In genomic region chr3R:9013765-9014380, dm6 we compare ENCODE assay signal across 5 fruit fly cellular contexts.
TF ChIP-seq lines count a peak whose summit lies in the region.

No protein-coding gene starts in this region.

- peak; percentile 49 for TF ChIP-seq CTCF in whole organism, embryonic (GFP tag; optimal IDR thresholded peaks at IDR 0.05; lab: Kevin White, UChicago)

TF ChIP-seq in whole organism, adult, 20 proteins besides CTCF, POLR2A, EP300 and RAD21 (continues in another document):
- TF ChIP-seq CG11617 (GFP tag; optimal IDR thresholded peaks at IDR 0.05; lab: Kevin White, UChicago): peak; percentile 82
- TF ChIP-seq pad (GFP tag; optimal IDR thresholded peaks at IDR 0.05; lab: Kevin White, UChicago): peak; percentile 93
- TF ChIP-seq Hr96 (GFP tag; optimal IDR thresholded peaks at IDR 0.05; lab: Kevin White, UChicago): no peak
- peak; percentile 50 for TF ChIP-seq CG7045 (GFP tag; optimal IDR thresholded peaks at IDR 0.05; lab: Kevin White, UChicago)
- peak; percentile 62 for TF ChIP-seq tj (GFP tag; optimal IDR thresholded peaks at IDR 0.05; lab: Kevin White, UChicago)
- TF ChIP-seq CG5204 (GFP tag; optimal IDR thresholded peaks at IDR 0.05; lab: Kevin White, UChicago): no peak
- TF ChIP-seq Mnt (GFP tag; optimal IDR thresholded peaks at IDR 0.05; lab: Kevin White, UChicago): peak; percentile 84
- no peak for TF ChIP-seq toe (GFP tag; optimal IDR thresholded peaks at IDR 0.05; lab: Kevin White, UChicago)
- TF ChIP-seq Crg-1 (GFP tag; optimal IDR thresholded peaks at IDR 0.05; lab: Kevin White, UChicago): peak; percentile 76
- peak; percentile 49 for TF ChIP-seq CG7101 (tag; optimal IDR thresholded peaks at IDR 0.05; lab: Kevin White, UChicago)
- peak; percentile 43 for TF ChIP-seq CG14711 (tag; optimal IDR thresholded peaks at IDR 0.05; lab: Kevin White, UChicago)
- no peak for TF ChIP-seq kay (GFP tag; lab: Kevin White, UChicago; ENCODE audit: borderline replicate concordance)
- TF ChIP-seq cnc (optimal IDR thresholded peaks at IDR 0.05; lab: Kevin White, UChicago): no peak
- TF ChIP-seq CG1620 (GFP tag; optimal IDR thresholded peaks at IDR 0.05; lab: Kevin White, UChicago): peak; percentile 61
- peak; percentile 74 for TF ChIP-seq cic (GFP tag; optimal IDR thresholded peaks at IDR 0.05; lab: Kevin White, UChicago)
- TF ChIP-seq Clk (GFP tag; optimal IDR thresholded peaks at IDR 0.05; lab: Kevin White, UChicago): peak; percentile 61
- peak; percentile 55 for TF ChIP-seq CG33017 (tag; optimal IDR thresholded peaks at IDR 0.05; lab: Kevin White, UChicago)
- peak; percentile 71 for TF ChIP-seq bab1 (GFP tag; optimal IDR thresholded peaks at IDR 0.05; lab: Kevin White, UChicago)

TF ChIP-seq in whole organism, embryonic, 481 proteins besides CTCF, POLR2A, EP300 and RAD21 (continues in another document):
- TF ChIP-seq CG4404 (GFP tag; IDR thresholded peaks at IDR 0.05; lab: Robert Waterston, UW) (0 out of 2 replicates have a peak, but pooled peaks have one; percentile 17), her (GFP tag; optimal IDR thresholded peaks at IDR 0.05; lab: Kevin White, UChicago) (peak; percentile 19), CG10979 (tag; optimal IDR thresholded peaks at IDR 0.05; lab: Kevin White, UChicago) (peak; percentile 19), zfh2 (GFP tag; optimal IDR thresholded peaks at IDR 0.05; lab: Kevin White, UChicago) (peak; percentile 55), BtbVII (GFP tag; optimal IDR thresholded peaks at IDR 0.05; lab: Kevin White, UChicago) (peak; percentile 8), onecut (GFP tag; IDR thresholded peaks at IDR 0.05; lab: Robert Waterston, UW) (peak; percentile 39; the same call in 1 of the 2 replicates), CG3995 (GFP tag; optimal IDR thresholded peaks at IDR 0.05; lab: Kevin White, UChicago) (peak; percentile 33), Xbp1 (GFP tag; optimal IDR thresholded peaks at IDR 0.05; lab: Kevin White, UChicago) (peak; percentile 62), Mad (GFP tag; optimal IDR thresholded peaks at IDR 0.05; lab: Kevin White, UChicago) (peak; percentile 66), GATAe (GFP tag; conservative IDR thresholded peaks at IDR 0.05; lab: Robert Waterston, UW) (no peak), ranshi (GFP tag; IDR thresholded peaks at IDR 0.05; lab: Robert Waterston, UW) (peak; percentile 29; the same call in 1 of the 2 replicates), CkIIα-i1 (GFP tag; IDR thresholded peaks at IDR 0.05; lab: Robert Waterston, UW) (no peak), CG7963 (GFP tag; IDR thresholded peaks at IDR 0.05; lab: Robert Waterston, UW; ENCODE audit: partially characterized antibody) (no peak), Ets97D (GFP tag; optimal IDR thresholded peaks at IDR 0.05; lab: Kevin White, UChicago) (peak; percentile 45), Adf1 (GFP tag; IDR thresholded peaks at IDR 0.05; lab: Robert Waterston, UW) (peak; percentile 42; the same call in 1 of the 2 replicates), odd (GFP tag; optimal IDR thresholded peaks at IDR 0.05; lab: Kevin White, UChicago) (no peak), CG10654 (GFP tag; optimal IDR thresholded peaks at IDR 0.05; lab: Kevin White, UChicago) (peak; percentile 10), Sox102F (GFP tag; optimal IDR thresholded peaks at IDR 0.05; lab: Kevin White, UChicago) (no peak)

TF ChIP-seq in whole organism, prepupa, 60 proteins besides CTCF, POLR2A, EP300 and RAD21 (continues in another document):
- TF ChIP-seq cyc (GFP tag; optimal IDR thresholded peaks at IDR 0.05; lab: Kevin White, UChicago) (peak; percentile 55), Smox (GFP tag; optimal IDR thresholded peaks at IDR 0.05; lab: Kevin White, UChicago) (no peak), CG6276 (GFP tag; optimal IDR thresholded peaks at IDR 0.05; lab: Kevin White, UChicago) (no peak), CG10669 (GFP tag; optimal IDR thresholded peaks at IDR 0.05; lab: Kevin White, UChicago) (no peak), pdm3 (GFP tag; optimal IDR thresholded peaks at IDR 0.05; lab: Kevin White, UChicago) (no peak), Hr4 (GFP tag; optimal IDR thresholded peaks at IDR 0.05; lab: Kevin White, UChicago) (no peak), CG3919 (GFP tag; optimal IDR thresholded peaks at IDR 0.05; lab: Kevin White, UChicago) (no peak), CG11294 (GFP tag; IDR thresholded peaks at IDR 0.05; lab: Robert Waterston, UW) (no peak), CG34406 (GFP tag; optimal IDR thresholded peaks at IDR 0.05; lab: Kevin White, UChicago) (no peak), eg (GFP tag; IDR thresholded peaks at IDR 0.05; lab: Robert Waterston, UW) (peak; percentile 60), Blimp-1 (GFP tag; optimal IDR thresholded peaks at IDR 0.05; lab: Kevin White, UChicago) (no peak), CG6854 (GFP tag; optimal IDR thresholded peaks at IDR 0.05; lab: Kevin White, UChicago) (no peak), ss (GFP tag; optimal IDR thresholded peaks at IDR 0.05; lab: Kevin White, UChicago) (peak in 1 of 2 experiments; percentile 59), fd59A (GFP tag; optimal IDR thresholded peaks at IDR 0.05; lab: Kevin White, UChicago) (no peak), dac (GFP tag; optimal IDR thresholded peaks at IDR 0.05; lab: Kevin White, UChicago) (peak; percentile 37), CG8319 (GFP tag; optimal IDR thresholded peaks at IDR 0.05; lab: Kevin White, UChicago) (no peak), CG31627 (GFP tag; optimal IDR thresholded peaks at IDR 0.05; lab: Kevin White, UChicago) (peak; percentile 75), Lpt (GFP tag; optimal IDR thresholded peaks at IDR 0.05; lab: Kevin White, UChicago) (peak; percentile 54), lz (GFP tag; optimal IDR thresholded peaks at IDR 0.05; lab: Kevin White, UChicago) (peak; percentile 68), Eip75B (GFP tag; optimal IDR thresholded peaks at IDR 0.05; lab: Kevin White, UChicago) (no peak)

TF ChIP-seq in whole organism, pupa, 21 proteins besides CTCF, POLR2A, EP300 and RAD21:
- peak; percentile 28 for TF ChIP-seq EcR (GFP tag; optimal IDR thresholded peaks at IDR 0.05; lab: Kevin White, UChicago)
- TF ChIP-seq CG34367 (tag; optimal IDR thresholded peaks at IDR 0.05; lab: Kevin White, UChicago): no peak
- TF ChIP-seq CG17806 (tag; optimal IDR thresholded peaks at IDR 0.05; lab: Kevin White, UChicago): peak; percentile 7
- TF ChIP-seq CG15710 (tag; optimal IDR thresholded peaks at IDR 0.05; lab: Kevin White, UChicago): peak; percentile 15
- no peak for TF ChIP-seq D1 (tag; optimal IDR thresholded peaks at IDR 0.05; lab: Kevin White, UChicago)
- 0 out of 3 replicates have a peak, but pooled peaks have one; percentile 29 for TF ChIP-seq CG4496 (GFP tag; IDR thresholded peaks at IDR 0.05; lab: Robert Waterston, UW)
- peak; percentile 38; the same call in 1 of the 2 replicates for TF ChIP-seq CG32121 (GFP tag; IDR thresholded peaks at IDR 0.05; lab: Robert Waterston, UW)
- TF ChIP-seq fd96Ca (GFP tag; IDR thresholded peaks at IDR 0.05; lab: Robert Waterston, UW): 0 out of 3 replicates have a peak, but pooled peaks have one; percentile 29
- TF ChIP-seq Snoo (tag; optimal IDR thresholded peaks at IDR 0.05; lab: Kevin White, UChicago): peak; percentile 42
- TF ChIP-seq CG10348 (GFP tag; IDR thresholded peaks at IDR 0.05; lab: Robert Waterston, UW): no peak
- peak; percentile 53 for TF ChIP-seq CG8159 (tag; optimal IDR thresholded peaks at IDR 0.05; lab: Kevin White, UChicago)
- TF ChIP-seq rn (GFP tag; IDR thresholded peaks at IDR 0.05; lab: Robert Waterston, UW): 0 out of 2 replicates have a peak, but pooled peaks have one; percentile 16
- no peak for TF ChIP-seq Pif1A (GFP tag; optimal IDR thresholded peaks at IDR 0.05; lab: Kevin White, UChicago)

TF ChIP-seq in whole organism, wandering third instar larva, 38 proteins besides CTCF, POLR2A, EP300 and RAD21 (continues in another document):
- TF ChIP-seq sv (GFP tag; optimal IDR thresholded peaks at IDR 0.05; lab: Kevin White, UChicago): no peak
- peak; percentile 31 to 78 for TF ChIP-seq foxo (GFP tag; optimal IDR thresholded peaks at IDR 0.05; lab: Kevin White, UChicago)
- TF ChIP-seq usp (GFP tag; optimal IDR thresholded peaks at IDR 0.05; lab: Kevin White, UChicago): no peak
- TF ChIP-seq h (GFP tag; optimal IDR thresholded peaks at IDR 0.05; lab: Kevin White, UChicago): peak; percentile 81
- peak; percentile 82 for TF ChIP-seq ey (GFP tag; optimal IDR thresholded peaks at IDR 0.05; lab: Kevin White, UChicago)
- no peak for TF ChIP-seq dmrt93B (GFP tag; optimal IDR thresholded peaks at IDR 0.05; lab: Kevin White, UChicago)
- TF ChIP-seq Mio (GFP tag; optimal IDR thresholded peaks at IDR 0.05; lab: Kevin White, UChicago): no peak
- TF ChIP-seq br (GFP tag; optimal IDR thresholded peaks at IDR 0.05; lab: Kevin White, UChicago): no peak
- no peak for TF ChIP-seq lola (GFP tag; optimal IDR thresholded peaks at IDR 0.05; lab: Kevin White, UChicago)
- no peak for TF ChIP-seq Rel (GFP tag; optimal IDR thresholded peaks at IDR 0.05; lab: Kevin White, UChicago)
- peak; percentile 98 for TF ChIP-seq Rel (tag; optimal IDR thresholded peaks at IDR 0.05; lab: Kevin White, UChicago)
- TF ChIP-seq CrebA (GFP tag; optimal IDR thresholded peaks at IDR 0.05; lab: Kevin White, UChicago; ENCODE audit: borderline replicate concordance): no peak
- no peak for TF ChIP-seq Dif (GFP tag; optimal IDR thresholded peaks at IDR 0.05; lab: Kevin White, UChicago; ENCODE audit: partially characterized antibody)
- no peak for TF ChIP-seq Abd-B (GFP tag; optimal IDR thresholded peaks at IDR 0.05; lab: Kevin White, UChicago)
- TF ChIP-seq psq (GFP tag; optimal IDR thresholded peaks at IDR 0.05; lab: Kevin White, UChicago): peak; percentile 84
- no peak for TF ChIP-seq dsf (GFP tag; optimal IDR thresholded peaks at IDR 0.05; lab: Kevin White, UChicago; ENCODE audit: borderline replicate concordance)
- peak; percentile 39 for TF ChIP-seq CG32264 (GFP tag; optimal IDR thresholded peaks at IDR 0.05; lab: Kevin White, UChicago)
- TF ChIP-seq Dfd (GFP tag; optimal IDR thresholded peaks at IDR 0.05; lab: Kevin White, UChicago): no peak
- no peak for TF ChIP-seq GATAd (GFP tag; optimal IDR thresholded peaks at IDR 0.05; lab: Kevin White, UChicago)
- TF ChIP-seq brk (GFP tag; optimal IDR thresholded peaks at IDR 0.05; lab: Kevin White, UChicago): no peak
- peak; percentile 53 for TF ChIP-seq Jra (GFP tag; optimal IDR thresholded peaks at IDR 0.05; lab: Kevin White, UChicago)
- peak; percentile 65 for TF ChIP-seq OdsH (GFP tag; optimal IDR thresholded peaks at IDR 0.05; lab: Kevin White, UChicago)
- TF ChIP-seq Vsx2 (GFP tag; optimal IDR thresholded peaks at IDR 0.05; lab: Kevin White, UChicago; ENCODE audit: partially characterized antibody): no peak
- peak; percentile 63 for TF ChIP-seq HLH106 (tag; optimal IDR thresholded peaks at IDR 0.05; lab: Kevin White, UChicago)
- no peak for TF ChIP-seq woc (GFP tag; optimal IDR thresholded peaks at IDR 0.05; lab: Kevin White, UChicago)
- no peak for TF ChIP-seq dl (GFP tag; optimal IDR thresholded peaks at IDR 0.05; lab: Kevin White, UChicago; ENCODE audit: insufficient read depth in 1 of 2, partially characterized antibody in 2 of 2)
- TF ChIP-seq tai (GFP tag; optimal IDR thresholded peaks at IDR 0.05; lab: Kevin White, UChicago): no peak
- TF ChIP-seq Sp1 (GFP tag; optimal IDR thresholded peaks at IDR 0.05; lab: Kevin White, UChicago): peak; percentile 65
- no peak for TF ChIP-seq Myc (optimal IDR thresholded peaks at IDR 0.05; lab: Kevin White, UChicago)
